Worm (Caenorhabditis elegans): ENCODE results near the gene tbx-37.

tbx-37 gene

DNA sequence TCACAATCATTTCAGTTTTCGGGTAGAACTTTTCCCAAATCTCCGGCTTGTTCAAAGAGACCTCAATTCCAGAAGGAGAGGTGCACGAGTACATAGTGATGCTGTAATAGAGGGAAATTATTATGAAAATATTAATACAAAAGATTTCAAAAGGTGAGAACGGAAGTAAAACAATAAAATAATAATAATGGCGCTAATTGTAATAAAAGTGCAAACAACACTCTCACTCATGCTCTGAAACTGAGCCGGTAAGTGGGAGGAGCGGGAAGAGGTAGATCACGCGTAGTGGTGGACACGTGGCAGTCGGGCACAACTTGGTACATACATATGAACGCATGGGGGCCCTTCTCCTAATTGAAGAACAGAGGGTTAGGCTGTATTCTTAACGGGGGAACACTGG lies at the start of gene tbx-37:
Gene tbx-37 (minus strand): TSS at position 101 of the 400 bp plus-strand sequence.
- TF ChIP-seq attf-4 (tag; optimal IDR thresholded peaks at IDR 0.05), result no peak
- no peak for TF ChIP-seq zfp-2 (tag; optimal IDR thresholded peaks at IDR 0.05)
- TF ChIP-seq sdz-12 (GFP tag; optimal IDR thresholded peaks at IDR 0.05), result no peak
- no peak for TF ChIP-seq spr-1 (tag; optimal IDR thresholded peaks at IDR 0.05)
- no peak for TF ChIP-seq mdt-29 (GFP tag; IDR thresholded peaks at IDR 0.05)
- no peak for TF ChIP-seq tag-97 (GFP tag; IDR thresholded peaks at IDR 0.05)
- no peak for TF ChIP-seq nhr-76 (tag; optimal IDR thresholded peaks at IDR 0.05)
- no peak for TF ChIP-seq egl-43 (GFP tag; IDR thresholded peaks at IDR 0.05)
- TF ChIP-seq daf-8 (GFP tag; IDR thresholded peaks at IDR 0.05), result no peak

DNA sequence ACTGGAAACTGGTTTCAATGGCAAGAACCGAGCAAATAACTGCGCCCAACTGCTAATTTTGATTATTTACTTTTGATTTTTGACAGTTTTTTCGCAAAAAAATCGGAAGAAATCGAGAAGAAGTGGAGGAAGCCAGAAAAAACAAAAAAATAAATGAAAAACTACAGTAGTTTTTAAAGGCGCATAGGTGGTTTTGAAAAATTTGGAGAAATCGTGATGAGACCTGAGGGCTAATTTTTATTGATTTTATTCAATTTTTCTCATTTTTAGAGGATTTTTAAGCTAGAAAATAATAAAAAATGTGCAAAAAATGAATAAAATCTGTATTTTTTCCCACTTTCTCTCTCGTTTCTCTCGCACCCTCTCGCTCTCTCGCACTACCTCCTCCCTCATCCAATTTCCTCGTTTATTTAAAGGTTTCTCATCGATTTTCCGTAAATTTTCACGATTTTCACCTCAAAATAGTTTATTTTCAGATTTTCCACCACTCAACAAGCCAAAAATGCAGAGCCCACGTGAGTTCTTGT lies 47.7 kb upstream of the tbx-37 start, which contains the start of gene Y47D3A.20:
Gene Y47D3A.20 (plus strand): TSS at position 477 of the 527 bp plus-strand sequence.
- no peak for TF ChIP-seq aly-2 (tag; optimal IDR thresholded peaks at IDR 0.05)
- TF ChIP-seq unc-62 (GFP tag; optimal IDR thresholded peaks at IDR 0.05 in 1 of 2), result no peak
- TF ChIP-seq unc-62 (tag; optimal IDR thresholded peaks at IDR 0.05), result no peak
- TF ChIP-seq nhr-41 (GFP tag; IDR thresholded peaks at IDR 0.05), result no peak
- no peak for TF ChIP-seq hif-1 (tag; optimal IDR thresholded peaks at IDR 0.05)
- no peak for TF ChIP-seq lin-38 (GFP tag; IDR thresholded peaks at IDR 0.05)
- no peak for TF ChIP-seq daf-16 (GFP tag; optimal IDR thresholded peaks at IDR 0.05)
- no peak for TF ChIP-seq daf-16 (tag; optimal IDR thresholded peaks at IDR 0.05)
- no peak for TF ChIP-seq F44E2.7 (GFP tag; IDR thresholded peaks at IDR 0.05)
- no peak for TF ChIP-seq set-16 (GFP tag; IDR thresholded peaks at IDR 0.05)
- TF ChIP-seq dpl-1 (GFP tag; optimal IDR thresholded peaks at IDR 0.05), result no peak
- TF ChIP-seq skn-1 (tag; optimal IDR thresholded peaks at IDR 0.05), result no peak
- no peak for TF ChIP-seq lin-15B (tag; optimal IDR thresholded peaks at IDR 0.05)
- no peak for TF ChIP-seq saeg-2 (GFP tag; IDR thresholded peaks at IDR 0.05)
- no peak for TF ChIP-seq lin-29 (GFP tag; IDR thresholded peaks at IDR 0.05)
- no peak for TF ChIP-seq ZK337.2 (GFP tag; IDR thresholded peaks at IDR 0.05)

DNA sequence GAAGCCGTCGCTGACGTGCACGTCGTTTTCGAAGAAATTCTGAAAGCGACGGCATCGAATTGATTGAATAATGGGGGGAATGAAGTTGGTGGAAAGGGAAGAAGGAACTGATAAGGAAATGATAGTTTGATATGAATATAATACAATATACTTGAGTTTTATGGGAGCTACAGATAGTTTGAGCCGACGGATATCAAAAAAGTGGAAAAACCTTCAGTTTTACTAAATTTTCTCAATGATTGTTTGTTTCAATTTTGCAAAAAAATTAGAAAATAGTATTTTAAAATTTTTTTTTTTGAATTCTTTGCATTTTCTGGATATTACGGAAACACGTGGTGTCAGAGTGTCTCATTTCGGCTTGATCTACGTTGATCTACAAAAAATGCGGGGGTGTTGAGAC lies 43.9 kb upstream of the tbx-37 start, which contains the start of gene obr-1:
Gene obr-1 (minus strand): TSS at position 101 of the 400 bp plus-strand sequence.
- TF ChIP-seq mdl-1 (tag; optimal IDR thresholded peaks at IDR 0.05) (no peak), zfp-3 (GFP tag; conservative IDR thresholded peaks at IDR 0.05) (no peak), ceh-28 (tag; optimal IDR thresholded peaks at IDR 0.05) (no peak), nhr-28 (tag; optimal IDR thresholded peaks at IDR 0.05) (peak; percentile 18), lsy-2 (tag; optimal IDR thresholded peaks at IDR 0.05) (no peak), unc-130 (GFP tag; optimal IDR thresholded peaks at IDR 0.05) (no peak), daf-16 (GFP tag; optimal IDR thresholded peaks at IDR 0.05) (no peak), daf-16 (tag; optimal IDR thresholded peaks at IDR 0.05) (no peak), nhr-10 (tag; optimal IDR thresholded peaks at IDR 0.05) (no peak)

DNA sequence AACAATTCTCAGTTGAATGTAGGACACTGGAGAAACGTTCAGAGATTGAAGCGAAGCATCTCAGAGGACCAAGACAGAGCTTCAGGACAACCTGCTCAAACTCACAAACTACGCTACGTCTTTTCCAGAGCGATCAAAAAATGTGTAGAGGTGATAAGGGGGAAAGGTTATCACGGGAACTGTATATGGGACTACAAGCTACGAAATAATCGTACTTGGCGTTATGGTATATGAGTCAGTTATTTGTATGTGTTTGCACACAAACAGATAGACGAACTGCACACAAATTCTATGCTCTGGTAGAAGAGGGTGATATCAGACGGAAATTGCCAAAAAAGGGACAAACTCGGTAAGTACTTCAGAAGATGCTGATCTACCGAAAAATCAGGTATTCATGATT lies 42.3 kb upstream of the tbx-37 start:
- TF ChIP-seq dmd-6 (GFP tag; IDR thresholded peaks at IDR 0.05) (peak; percentile 20; the same call in 1 of the 2 replicates), lin-15B (tag; optimal IDR thresholded peaks at IDR 0.05) (no peak), tra-1 (GFP tag; IDR thresholded peaks at IDR 0.05) (no peak), unc-62 (GFP tag; optimal IDR thresholded peaks at IDR 0.05 in 1 of 2) (no peak), unc-62 (tag; optimal IDR thresholded peaks at IDR 0.05) (no peak), hif-1 (tag; optimal IDR thresholded peaks at IDR 0.05) (no peak), aly-2 (tag; optimal IDR thresholded peaks at IDR 0.05) (no peak), lin-13 (GFP tag; optimal IDR thresholded peaks at IDR 0.05) (no peak), Y105C5A.15 (GFP tag; IDR thresholded peaks at IDR 0.05) (no peak), ama-1 (optimal IDR thresholded peaks at IDR 0.05) (no peak), Y48G9A.11 (GFP tag; IDR thresholded peaks at IDR 0.05) (no peak), rbr-2 (tag; optimal IDR thresholded peaks at IDR 0.05) (no peak), R02D3.7 (tag; optimal IDR thresholded peaks at IDR 0.05) (no peak), unc-39 (tag; optimal IDR thresholded peaks at IDR 0.05) (no peak), dmd-8 (GFP tag; IDR thresholded peaks at IDR 0.05) (no peak), unc-130 (GFP tag; optimal IDR thresholded peaks at IDR 0.05) (no peak), snpc-4 (tag; optimal IDR thresholded peaks at IDR 0.05) (no peak), nhr-28 (tag; optimal IDR thresholded peaks at IDR 0.05) (peak; percentile 99), daf-16 (GFP tag; optimal IDR thresholded peaks at IDR 0.05) (no peak), daf-16 (tag; optimal IDR thresholded peaks at IDR 0.05) (peak; percentile 30)
